Worm (Caenorhabditis elegans): ENCODE data around the gene F09E5.12.

Gene F09E5.12

ce11 chrII:5370641-5371040, at the start of gene F09E5.12:
TSS of gene F09E5.12 (minus strand) at chrII:5370741.
- TF ChIP-seq aha-1 (tag) = peak; percentile 3
- no peak for TF ChIP-seq unc-130 (GFP tag; optimal IDR thresholded peaks at IDR 0.05)
- no peak for TF ChIP-seq T26A8.4 (GFP tag; IDR thresholded peaks at IDR 0.05)
- no peak for TF ChIP-seq egl-27 (tag; optimal IDR thresholded peaks at IDR 0.05)
- no peak for TF ChIP-seq jun-1 (tag; optimal IDR thresholded peaks at IDR 0.05)
- no peak for TF ChIP-seq zag-1 (tag; optimal IDR thresholded peaks at IDR 0.05)

ce11 chrII:5418929-5419328, 48.4 kb upstream of the F09E5.12 start, which contains the start of gene EEED8.15:
TSS of gene EEED8.15 (plus strand) at chrII:5419229.
- TF ChIP-seq sdz-12 (GFP tag; optimal IDR thresholded peaks at IDR 0.05) = no peak
- no peak for TF ChIP-seq Y105C5A.15 (GFP tag; IDR thresholded peaks at IDR 0.05)
- no peak for TF ChIP-seq lin-1 (GFP tag; IDR thresholded peaks at IDR 0.05)
- TF ChIP-seq spr-3 (GFP tag; optimal IDR thresholded peaks at IDR 0.05) = no peak
- peak in 1 of 2 experiments; percentile 57 for TF ChIP-seq unc-62 (GFP tag; optimal IDR thresholded peaks at IDR 0.05 in 1 of 2)
- no peak for TF ChIP-seq unc-62 (tag; optimal IDR thresholded peaks at IDR 0.05)
- TF ChIP-seq zag-1 (tag; optimal IDR thresholded peaks at IDR 0.05) = no peak

- no peak for TF ChIP-seq unc-39 (tag; optimal IDR thresholded peaks at IDR 0.05)
- TF ChIP-seq saeg-2 (GFP tag; IDR thresholded peaks at IDR 0.05) = no peak
- TF ChIP-seq unc-62 (GFP tag; optimal IDR thresholded peaks at IDR 0.05 in 1 of 2) = no peak
- no peak for TF ChIP-seq unc-62 (tag; optimal IDR thresholded peaks at IDR 0.05)
- TF ChIP-seq Y5F2A.4 (GFP tag; optimal IDR thresholded peaks at IDR 0.05) = no peak
- TF ChIP-seq attf-4 (tag; optimal IDR thresholded peaks at IDR 0.05) = no peak
- TF ChIP-seq nhr-6 (tag; optimal IDR thresholded peaks at IDR 0.05) = no peak
- TF ChIP-seq lin-13 (GFP tag; optimal IDR thresholded peaks at IDR 0.05) = no peak
- TF ChIP-seq nhr-28 (tag; optimal IDR thresholded peaks at IDR 0.05) = no peak
- TF ChIP-seq ces-1 (GFP tag; optimal IDR thresholded peaks at IDR 0.05) = no peak
- TF ChIP-seq sdz-12 (GFP tag; optimal IDR thresholded peaks at IDR 0.05) = no peak
- no peak for TF ChIP-seq set-16 (GFP tag; IDR thresholded peaks at IDR 0.05)
Observed at ce11 chrII:5418317-5418716, 47.8 kb upstream of the F09E5.12 start.

DNA sequence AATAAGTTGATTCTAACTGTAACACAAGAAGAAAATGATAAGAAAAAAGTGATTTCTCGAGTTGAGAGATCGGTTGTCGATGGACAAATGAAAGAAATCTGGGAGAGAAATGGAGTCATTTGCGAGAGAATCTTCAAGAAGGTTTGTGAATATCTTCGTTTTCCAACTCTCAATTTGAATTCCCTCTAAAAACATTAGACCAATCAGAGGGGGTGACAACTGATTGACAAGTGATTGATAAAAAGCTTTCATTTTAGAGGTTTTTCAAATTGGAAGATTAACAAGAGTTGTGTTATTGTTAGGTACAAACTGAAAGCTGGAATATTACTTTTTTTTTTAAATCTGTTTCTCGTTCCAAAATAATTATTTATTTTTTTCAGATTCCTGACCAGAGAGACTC, 47.4 kb upstream of the F09E5.12 start:
- TF ChIP-seq F26F4.8 (GFP tag; conservative IDR thresholded peaks at IDR 0.05) = no peak

- TF ChIP-seq F44E2.7 (GFP tag; IDR thresholded peaks at IDR 0.05) (no peak), unc-62 (GFP tag; optimal IDR thresholded peaks at IDR 0.05 in 1 of 2) (peak in 1 of 2 experiments; percentile 90), unc-62 (tag; optimal IDR thresholded peaks at IDR 0.05) (no peak), duxl-1 (tag; optimal IDR thresholded peaks at IDR 0.05; ENCODE audit: poor library complexity) (no peak)
Observed at ce11 chrII:5416204-5416764, 45.7 kb upstream of the F09E5.12 start, which contains the start of gene EEED8.2. TSS of gene EEED8.2 (plus strand) at chrII:5416714.

DNA sequence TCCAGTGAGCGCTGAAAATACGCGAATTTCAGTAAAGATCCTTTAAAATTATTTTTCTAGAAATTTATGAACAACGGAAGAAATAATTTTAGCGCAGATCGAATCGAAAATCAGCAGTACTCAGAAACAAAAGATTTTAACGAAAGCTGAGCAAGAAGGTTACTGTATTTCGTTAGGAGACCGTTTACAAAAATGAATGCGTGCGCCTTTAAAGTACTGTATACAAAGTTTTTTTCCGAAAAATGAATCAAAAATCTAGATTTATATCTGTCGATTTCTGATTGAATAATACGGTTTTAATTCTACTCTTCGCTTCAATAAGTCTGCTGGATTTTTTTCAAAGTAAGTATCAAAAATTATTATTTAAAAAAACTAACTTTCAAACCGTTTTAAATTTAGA, 43.5 kb upstream of the F09E5.12 start, which contains the start of the genes EEED8.14 and EEED8.3:
Gene EEED8.14 (minus strand): TSS at position 13 of the 400 bp plus-strand sequence.
Gene EEED8.3 (plus strand): TSS at position 237 of the 400 bp plus-strand sequence.
- no peak for TF ChIP-seq ceh-32 (tag; optimal IDR thresholded peaks at IDR 0.05; ENCODE audit: poor library complexity)
- no peak for TF ChIP-seq egl-27 (tag; optimal IDR thresholded peaks at IDR 0.05)
- no peak for TF ChIP-seq mdt-29 (GFP tag; IDR thresholded peaks at IDR 0.05)
- TF ChIP-seq vab-7 (GFP tag; IDR thresholded peaks at IDR 0.05) = no peak
- no peak for TF ChIP-seq tag-97 (GFP tag; IDR thresholded peaks at IDR 0.05)

DNA sequence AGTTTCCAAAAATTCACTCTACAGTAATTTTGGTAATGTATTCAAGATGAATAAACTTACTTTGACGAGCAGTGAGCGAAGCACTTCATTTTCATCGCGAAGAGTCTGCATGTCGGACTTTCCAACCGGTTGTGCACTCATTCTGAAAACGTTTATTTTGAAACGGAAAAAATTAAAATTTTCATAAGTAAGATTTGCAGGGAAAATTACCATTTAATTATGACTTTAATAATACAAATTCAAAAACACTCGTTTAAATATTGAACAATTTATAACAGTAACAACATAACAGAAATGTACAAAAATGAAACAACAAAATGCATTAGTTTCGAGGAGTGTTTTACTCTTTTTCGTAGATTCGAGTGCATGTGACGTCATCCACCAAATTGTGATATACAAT, 41.9 kb upstream of the F09E5.12 start, which contains the start of the genes EEED8.13 and EEED8.18:
Gene EEED8.13 (minus strand): TSS at position 101 of the 400 bp plus-strand sequence.
Gene EEED8.18 (minus strand): TSS at position 144 of the 400 bp plus-strand sequence.
- no peak for TF ChIP-seq cey-2 (tag; optimal IDR thresholded peaks at IDR 0.05; ENCODE audit: borderline replicate concordance, insufficient read depth)
- TF ChIP-seq mxl-3 (GFP tag; optimal IDR thresholded peaks at IDR 0.05) = no peak
- no peak for TF ChIP-seq Y75B8A.6 (GFP tag; IDR thresholded peaks at IDR 0.05)
- TF ChIP-seq lin-39 (tag; optimal IDR thresholded peaks at IDR 0.05) = no peak
- TF ChIP-seq snpc-1.2 (GFP tag; IDR thresholded peaks at IDR 0.05) = no peak
- no peak for TF ChIP-seq lir-3 (tag; optimal IDR thresholded peaks at IDR 0.05)
- no peak for TF ChIP-seq T26A8.4 (GFP tag; IDR thresholded peaks at IDR 0.05)
